Worm (Caenorhabditis elegans): Measurements from ENCODE around the gene F43H9.3.

F43H9.3 gene

ce11 chrV:8024752-8025151 is at the start of gene F43H9.3:
F43H9.3 (minus strand) TSS chrV:8024940.
- TF ChIP-seq unc-62 (GFP tag; optimal IDR thresholded peaks at IDR 0.05) = no peak

ce11 chrV:8073162-8073561 is 48.4 kb upstream of the F43H9.3 start:
- no peak for TF ChIP-seq unc-62 (GFP tag; optimal IDR thresholded peaks at IDR 0.05)

ce11 chrV:8072047-8072446 is 47.3 kb upstream of the F43H9.3 start, which contains the start of gene str-144:
str-144 (minus strand) TSS chrV:8072147.
- TF ChIP-seq unc-62 (GFP tag; optimal IDR thresholded peaks at IDR 0.05) = no peak

ce11 chrV:8069637-8070036 is 44.9 kb upstream of the F43H9.3 start, which contains the start of gene str-143:
str-143 (minus strand) TSS chrV:8069737.
- no peak for TF ChIP-seq unc-62 (GFP tag; optimal IDR thresholded peaks at IDR 0.05)

- TF ChIP-seq unc-62 (GFP tag; optimal IDR thresholded peaks at IDR 0.05) = no peak
These were observed 43.1 kb upstream of the F43H9.3 start, which contains the start of gene str-140 for ce11 chrV:8067800-8068199. str-140 (minus strand) TSS chrV:8067900.

ce11 chrV:8062074-8062473 is 37.3 kb upstream of the F43H9.3 start, which contains the start of gene str-139:
str-139 (minus strand) TSS chrV:8062174.
- TF ChIP-seq unc-62 (GFP tag; optimal IDR thresholded peaks at IDR 0.05) = no peak

ce11 chrV:8058359-8058758 is 33.6 kb upstream of the F43H9.3 start, which contains the start of gene str-138:
str-138 (plus strand) TSS chrV:8058659.
- no peak for TF ChIP-seq unc-62 (GFP tag; optimal IDR thresholded peaks at IDR 0.05)

ce11 chrV:8055170-8055569 is 30.4 kb upstream of the F43H9.3 start:
- TF ChIP-seq unc-62 (GFP tag; optimal IDR thresholded peaks at IDR 0.05) = no peak

ce11 chrV:8054130-8054529 is 29.4 kb upstream of the F43H9.3 start, which contains the start of gene ZC513.2:
ZC513.2 (plus strand) TSS chrV:8054430.
- TF ChIP-seq unc-62 (GFP tag; optimal IDR thresholded peaks at IDR 0.05) = no peak

ce11 chrV:8051851-8052250 is 27.1 kb upstream of the F43H9.3 start, which contains the start of gene sth-1:
sth-1 (plus strand) TSS chrV:8052151.
- no peak for TF ChIP-seq unc-62 (GFP tag; optimal IDR thresholded peaks at IDR 0.05)

ce11 chrV:8050811-8051210 is 26.1 kb upstream of the F43H9.3 start, which contains the start of gene col-43:
col-43 (minus strand) TSS chrV:8050911.
- no peak for TF ChIP-seq unc-62 (GFP tag; optimal IDR thresholded peaks at IDR 0.05)

- no peak for TF ChIP-seq unc-62 (GFP tag; optimal IDR thresholded peaks at IDR 0.05)
These were observed 25.4 kb upstream of the F43H9.3 start for ce11 chrV:8050059-8050677.

ce11 chrV:8046706-8047105 is 22.0 kb upstream of the F43H9.3 start, which contains the start of gene ZC513.3:
ZC513.3 (plus strand) TSS chrV:8047006.
- TF ChIP-seq unc-62 (GFP tag; optimal IDR thresholded peaks at IDR 0.05) = no peak

ce11 chrV:8044957-8045356 is 20.2 kb upstream of the F43H9.3 start:
- no peak for TF ChIP-seq unc-62 (GFP tag; optimal IDR thresholded peaks at IDR 0.05)

ce11 chrV:8043664-8044063 is 18.9 kb upstream of the F43H9.3 start:
- TF ChIP-seq unc-62 (GFP tag; optimal IDR thresholded peaks at IDR 0.05) = no peak

ce11 chrV:8041336-8041868 is 16.7 kb upstream of the F43H9.3 start:
- no peak for TF ChIP-seq unc-62 (GFP tag; optimal IDR thresholded peaks at IDR 0.05)
